Fruit fly (Drosophila melanogaster) S2 (cell line): Measurements from ENCODE around the gene CG33108.

Experiments used
- CG8478 ChIP-seq: fragments of >200 bp; optimal IDR thresholded peaks from 2 replicates; lab custom pipeline; 2018
- CTCF ChIP-seq, 2 experiments: fragments of >200 bp; optimal IDR thresholded peaks; 2 replicates each; lab custom pipeline; 2018

CG33108 gene

DNA sequence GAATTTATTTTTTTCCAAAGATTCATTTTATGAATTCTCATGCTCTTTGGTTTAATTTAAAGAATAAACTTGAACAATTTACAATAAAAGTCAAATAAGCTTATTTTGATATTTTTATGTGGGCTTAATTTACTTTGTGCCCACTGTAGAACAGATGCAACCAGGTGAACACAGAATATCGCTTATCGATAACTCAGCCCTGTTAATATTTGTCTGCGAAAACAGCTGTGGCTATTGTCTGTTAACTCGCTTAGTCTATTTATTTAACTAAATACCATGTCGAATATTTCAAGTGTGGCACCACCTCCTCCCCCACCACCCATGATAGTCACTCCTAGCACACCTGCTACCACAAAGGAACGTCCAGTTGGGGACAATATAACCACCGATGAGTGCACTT is at the start of gene CG33108:
TSS of gene CG33108 (plus strand) at position 200 of the 400 bp plus-strand sequence.
- TF ChIP-seq CTCF (optimal IDR thresholded peaks at IDR 0.05; lab: Kevin White, UChicago) = no peak
- no peak for TF ChIP-seq CG8478 (lab: Kevin White, UChicago)

DNA sequence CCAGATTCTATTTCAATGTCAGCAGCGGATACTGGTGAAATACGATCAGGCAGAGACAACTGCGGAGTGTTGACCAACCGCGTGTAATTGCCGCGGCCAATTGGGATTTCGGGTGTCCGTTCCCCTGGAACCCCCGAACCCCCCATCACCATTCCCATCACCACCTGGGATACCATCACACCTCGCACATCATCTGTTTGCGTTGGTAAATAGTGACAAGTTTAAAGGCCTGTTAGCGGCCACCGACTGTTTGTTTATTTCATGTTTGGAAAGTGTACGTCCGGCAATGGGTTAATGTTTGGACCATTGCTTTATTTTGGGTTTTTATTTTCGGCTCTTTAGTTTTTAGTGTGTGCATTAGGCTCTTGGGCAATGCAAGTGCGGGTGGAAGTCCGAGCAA is 48.5 kb upstream of the CG33108 start:
- TF ChIP-seq CTCF (optimal IDR thresholded peaks at IDR 0.05; lab: Kevin White, UChicago) (no peak), CG8478 (lab: Kevin White, UChicago) (no peak)

DNA sequence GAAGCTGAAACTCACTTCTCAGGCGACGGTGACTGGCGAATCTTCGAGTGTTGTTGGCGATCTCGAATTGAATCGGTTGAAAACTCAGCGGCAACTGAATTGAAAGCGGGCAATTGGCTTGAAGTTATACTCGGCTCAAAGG is 47.3 kb upstream of the CG33108 start, which contains the start of gene CG12268:
TSS of gene CG12268 (minus strand) at position 101 of the 142 bp plus-strand sequence.
- TF ChIP-seq CTCF (optimal IDR thresholded peaks at IDR 0.05; lab: Kevin White, UChicago) (no peak), CG8478 (lab: Kevin White, UChicago) (no peak)

DNA sequence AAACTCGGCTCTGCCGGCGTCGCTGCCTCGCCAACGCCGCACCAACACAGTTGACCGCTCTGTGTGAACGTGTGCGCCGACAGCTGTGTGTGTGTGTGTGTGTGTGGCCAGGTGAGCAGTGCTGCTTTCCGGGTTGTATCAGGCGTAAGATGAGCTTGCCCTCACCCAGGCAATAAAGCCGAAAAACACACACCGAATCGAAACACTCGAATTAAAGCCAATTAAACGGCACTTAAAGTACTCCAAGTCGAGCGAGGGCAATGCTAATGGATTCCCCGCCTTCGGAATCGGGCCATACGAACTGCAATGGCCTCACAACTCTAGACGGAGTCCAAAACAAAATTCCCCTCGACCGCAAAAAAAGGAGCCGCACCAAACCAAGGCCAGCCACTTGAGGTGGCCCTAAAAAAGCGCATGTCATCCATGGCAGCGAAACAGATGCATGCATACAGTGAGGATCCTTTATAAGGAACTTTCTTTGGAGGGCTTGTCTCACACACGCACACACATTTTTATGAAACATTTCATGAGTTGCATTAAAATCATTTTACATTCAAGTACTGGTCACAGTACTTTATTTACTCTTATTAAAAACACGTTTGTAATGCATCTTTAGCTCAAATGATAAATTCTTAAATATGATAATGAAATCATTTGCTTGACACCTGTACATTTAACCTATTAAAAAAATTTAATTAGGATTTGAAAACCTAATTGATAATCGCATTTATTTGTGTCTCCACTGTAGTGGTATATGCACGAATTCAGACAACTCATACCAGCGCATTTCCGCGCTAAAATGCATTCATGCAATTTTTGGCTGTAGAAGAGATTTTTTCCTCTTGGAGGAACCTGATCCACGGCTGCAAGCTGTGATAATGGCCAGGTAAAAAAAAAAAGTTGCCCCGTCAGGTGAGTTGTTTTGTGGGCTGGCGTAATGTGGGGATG is 46.7 kb upstream of the CG33108 start:
- TF ChIP-seq CG8478 (lab: Kevin White, UChicago) = no peak
- TF ChIP-seq CTCF (optimal IDR thresholded peaks at IDR 0.05; lab: Kevin White, UChicago) = no peak

DNA sequence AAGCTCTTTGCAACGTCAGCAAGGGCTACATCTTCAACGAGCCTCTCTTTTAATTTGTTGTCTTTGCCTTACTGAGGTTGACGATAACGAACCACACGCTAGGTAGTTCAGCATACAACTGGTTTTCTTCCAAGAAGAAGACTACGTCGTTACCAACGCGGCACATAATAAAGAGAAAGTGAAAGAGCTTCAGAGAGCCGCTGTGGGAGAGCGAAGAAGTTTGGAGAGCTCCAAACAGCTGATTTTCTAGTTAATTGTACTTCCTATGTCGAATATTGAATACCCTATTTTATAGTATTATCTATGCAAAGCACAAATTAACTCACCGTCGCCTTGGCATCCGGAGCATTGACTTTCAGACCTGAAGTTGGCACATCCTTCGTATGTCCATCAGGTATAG is 40.1 kb upstream of the CG33108 start:
- no peak for TF ChIP-seq CG8478 (lab: Kevin White, UChicago)
- no peak for TF ChIP-seq CTCF (optimal IDR thresholded peaks at IDR 0.05; lab: Kevin White, UChicago)

DNA sequence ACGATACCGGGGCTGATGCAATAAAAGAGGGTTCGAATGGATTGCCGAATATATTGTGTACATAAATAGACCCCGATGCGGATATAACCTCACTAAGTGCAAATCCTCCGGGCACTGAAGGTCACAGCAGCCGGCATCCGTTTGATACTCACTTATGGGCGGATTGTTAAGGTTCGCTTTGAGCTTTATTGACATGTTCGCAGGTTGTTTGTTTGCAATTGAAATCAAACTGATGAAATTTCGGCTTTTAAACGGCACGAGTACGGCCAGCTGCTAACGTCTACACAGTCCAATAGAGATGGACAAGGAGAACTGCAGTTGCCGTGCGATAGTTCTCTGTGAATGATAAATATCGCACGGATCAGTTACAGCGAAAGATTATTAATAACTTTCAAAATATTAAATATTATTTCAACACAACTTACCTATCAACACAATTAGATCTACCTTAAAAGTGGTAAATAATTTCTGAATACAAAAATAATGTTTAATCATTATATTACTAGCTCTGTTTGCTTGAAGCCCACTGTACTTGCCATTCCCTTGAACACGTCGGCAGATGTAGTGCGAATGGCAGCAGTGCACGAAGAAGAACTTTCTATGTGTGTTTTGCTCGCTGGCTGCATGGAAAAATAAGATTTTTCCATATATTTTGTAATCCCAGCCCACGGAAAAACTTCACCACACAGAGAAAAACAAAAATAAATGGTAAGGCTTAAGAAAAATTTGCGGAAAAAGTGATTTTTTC is 37.2 kb upstream of the CG33108 start, which contains the start of the genes GluProRS and AP-1sigma:
TSS of gene GluProRS (minus strand) at position 301 of the 748 bp plus-strand sequence.
TSS of gene AP-1sigma (plus strand) at position 561 of the 748 bp plus-strand sequence.
- TF ChIP-seq CG8478 (lab: Kevin White, UChicago) (no peak), CTCF (optimal IDR thresholded peaks at IDR 0.05; lab: Kevin White, UChicago) (no peak)

DNA sequence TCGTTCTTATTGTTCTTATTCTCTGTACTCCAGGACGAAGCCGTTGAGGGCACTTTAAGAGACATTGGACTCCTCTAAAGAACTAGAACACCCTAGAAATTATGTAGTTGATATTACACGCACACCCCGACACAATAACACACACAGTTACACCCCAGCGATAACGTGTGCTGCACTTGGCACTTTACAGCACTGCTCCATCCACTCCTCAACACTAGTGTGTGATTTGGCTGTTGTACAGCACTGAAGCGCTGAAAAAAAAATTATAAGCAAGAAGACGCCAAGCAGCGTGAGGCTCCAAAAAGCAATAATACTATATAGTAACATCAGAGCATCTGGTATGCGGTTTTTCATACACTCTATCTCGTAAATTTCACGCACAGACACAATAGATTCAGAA is 34.6 kb upstream of the CG33108 start:
- no peak for TF ChIP-seq CG8478 (lab: Kevin White, UChicago)
- no peak for TF ChIP-seq CTCF (optimal IDR thresholded peaks at IDR 0.05; lab: Kevin White, UChicago)

DNA sequence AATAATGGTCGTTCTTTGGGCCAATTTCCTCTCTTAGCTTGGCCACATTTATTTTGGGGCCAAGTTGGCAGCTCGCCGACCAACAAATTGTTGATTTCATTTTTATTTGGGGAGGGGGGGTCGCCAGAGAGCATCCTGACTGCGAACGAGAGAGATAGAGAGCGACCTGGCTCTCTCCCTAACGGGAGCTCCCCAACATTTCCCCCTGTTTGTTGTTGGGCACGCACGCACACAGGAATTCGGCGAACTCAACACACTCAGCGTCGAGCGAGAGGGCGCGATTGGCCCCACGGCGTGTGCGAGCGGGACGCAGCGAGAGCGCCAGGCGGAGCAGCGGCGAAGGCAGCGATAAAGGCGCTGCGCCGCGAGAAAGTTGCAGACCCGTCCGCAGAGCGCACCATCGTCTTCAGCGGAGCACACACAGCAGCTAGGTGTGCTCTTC is 32.7 kb upstream of the CG33108 start, which contains the start of gene CG31140:
TSS of gene CG31140 (plus strand) at position 400 of the 442 bp plus-strand sequence.
- no peak for TF ChIP-seq CG8478 (lab: Kevin White, UChicago)
- TF ChIP-seq CTCF (optimal IDR thresholded peaks at IDR 0.05; lab: Kevin White, UChicago) = no peak

DNA sequence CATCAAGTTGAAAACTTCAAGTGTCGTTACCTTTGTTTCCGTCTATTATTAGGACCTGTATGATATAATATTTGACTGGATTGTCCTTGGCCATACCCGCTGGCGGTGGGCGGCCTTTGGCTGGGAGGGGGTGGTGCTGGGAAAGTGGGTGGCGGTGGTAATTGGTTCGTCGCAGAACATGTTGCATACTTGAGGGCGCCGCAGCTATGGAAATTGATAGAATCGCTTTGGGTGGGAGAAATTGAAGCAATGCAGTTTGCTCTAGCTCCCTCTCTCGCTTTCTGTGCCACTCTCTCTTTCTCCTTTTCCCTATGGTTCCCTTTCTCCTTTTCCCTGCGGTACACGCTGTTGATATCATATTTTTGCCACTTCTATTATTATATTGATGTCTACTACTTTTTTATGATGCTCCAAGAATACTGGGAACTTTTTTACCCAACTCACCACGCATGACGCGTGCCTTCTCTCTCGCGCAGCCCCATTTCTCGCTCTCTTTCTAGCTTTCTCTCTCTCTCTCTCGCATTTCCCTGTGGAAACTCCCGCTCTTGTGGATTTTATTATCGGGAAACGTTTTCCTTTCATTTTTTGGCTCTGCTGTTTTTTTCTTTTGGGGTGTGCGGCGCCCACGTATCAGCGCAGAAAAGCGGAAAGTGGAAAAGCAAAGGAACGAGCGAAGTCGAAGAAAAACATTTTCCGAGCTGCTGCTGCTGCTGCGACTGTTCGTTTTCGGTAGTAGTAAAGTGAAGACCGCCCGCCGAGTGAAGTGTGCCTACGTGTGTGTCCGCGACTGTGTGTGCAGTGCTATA is 30.3 kb upstream of the CG33108 start:
- TF ChIP-seq CG8478 (lab: Kevin White, UChicago) = no peak
- TF ChIP-seq CTCF (optimal IDR thresholded peaks at IDR 0.05; lab: Kevin White, UChicago) = no peak

DNA sequence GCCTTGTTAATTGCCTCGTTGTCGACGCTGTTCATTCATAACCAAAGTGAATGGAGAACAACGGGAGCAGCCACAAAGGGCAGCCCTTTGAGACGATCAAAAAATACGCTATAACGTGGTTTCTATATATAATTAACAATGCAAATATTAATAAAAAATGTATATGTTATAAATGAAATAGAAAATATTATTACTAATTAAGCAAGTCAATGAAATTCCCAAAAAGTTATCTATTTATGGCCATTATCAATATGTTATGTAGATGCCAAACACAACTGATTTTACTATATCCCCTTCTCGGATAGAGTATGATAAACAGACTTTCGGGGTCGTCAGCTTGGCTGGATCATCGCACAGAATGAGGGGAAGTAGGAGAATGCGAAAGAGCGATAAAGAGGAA is 26.0 kb upstream of the CG33108 start:
- TF ChIP-seq CTCF (optimal IDR thresholded peaks at IDR 0.05; lab: Kevin White, UChicago) (no peak), CG8478 (lab: Kevin White, UChicago) (no peak)

DNA sequence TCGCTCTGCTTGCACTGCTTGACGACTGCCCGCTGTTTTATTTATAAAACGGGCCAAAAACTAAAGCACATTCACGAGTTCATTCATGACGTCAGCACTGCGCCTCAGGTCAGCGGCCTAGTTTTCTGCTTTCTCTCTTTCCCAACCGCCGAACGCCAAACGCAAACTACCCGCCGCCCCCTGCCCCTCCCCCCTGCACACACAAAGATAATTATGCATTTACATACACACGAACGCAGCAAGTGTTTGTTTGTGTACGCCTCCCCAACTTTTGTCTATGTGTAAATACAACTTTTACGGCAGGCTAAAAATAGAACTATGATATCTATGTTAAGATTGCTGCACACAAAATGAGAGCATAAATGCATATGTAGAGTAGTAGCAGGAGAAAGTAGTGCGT is 24.3 kb upstream of the CG33108 start:
- no peak for TF ChIP-seq CTCF (optimal IDR thresholded peaks at IDR 0.05; lab: Kevin White, UChicago)
- TF ChIP-seq CG8478 (lab: Kevin White, UChicago) = no peak

DNA sequence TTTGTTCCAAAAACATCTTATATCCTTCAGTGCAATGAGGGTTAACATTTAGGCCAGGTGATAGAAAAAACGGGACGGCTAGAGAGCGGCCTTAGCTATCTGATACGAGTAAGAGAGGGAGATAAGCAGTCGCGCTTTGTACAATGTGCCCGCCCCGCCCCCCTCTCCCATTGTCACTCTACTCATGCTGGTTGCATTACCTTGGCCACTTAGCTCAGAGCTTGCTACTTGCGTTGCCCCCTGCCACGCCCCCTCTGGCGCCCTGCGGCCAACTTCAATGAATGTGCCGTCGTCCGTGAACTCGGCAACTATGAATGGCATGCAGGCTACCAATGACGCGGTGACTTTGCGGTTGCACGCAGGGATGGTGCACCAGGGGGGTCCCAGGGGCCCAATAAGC is 23.7 kb upstream of the CG33108 start:
- TF ChIP-seq CG8478 (lab: Kevin White, UChicago) (no peak), CTCF (optimal IDR thresholded peaks at IDR 0.05; lab: Kevin White, UChicago) (no peak)

DNA sequence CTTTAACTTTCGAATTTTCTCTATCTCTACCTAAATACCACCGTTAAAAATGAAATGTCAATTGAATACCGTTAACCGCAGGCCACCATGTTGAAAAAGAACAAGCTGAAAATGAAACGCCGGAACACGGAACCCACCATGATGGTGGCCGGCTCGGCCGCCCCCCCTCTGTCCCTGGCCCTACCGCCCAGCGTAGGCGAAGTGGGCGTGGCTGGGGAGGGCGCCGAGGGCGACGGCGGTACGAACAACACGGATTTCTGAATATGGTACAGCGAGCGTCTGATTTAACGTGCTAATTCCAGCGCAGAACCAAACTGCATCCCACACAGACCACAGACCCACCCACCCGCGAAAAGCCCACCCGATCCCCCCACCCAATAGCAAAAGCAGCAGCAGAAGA is 13.8 kb upstream of the CG33108 start:
- TF ChIP-seq CTCF (optimal IDR thresholded peaks at IDR 0.05; lab: Kevin White, UChicago) (no peak), CG8478 (lab: Kevin White, UChicago) (no peak)

DNA sequence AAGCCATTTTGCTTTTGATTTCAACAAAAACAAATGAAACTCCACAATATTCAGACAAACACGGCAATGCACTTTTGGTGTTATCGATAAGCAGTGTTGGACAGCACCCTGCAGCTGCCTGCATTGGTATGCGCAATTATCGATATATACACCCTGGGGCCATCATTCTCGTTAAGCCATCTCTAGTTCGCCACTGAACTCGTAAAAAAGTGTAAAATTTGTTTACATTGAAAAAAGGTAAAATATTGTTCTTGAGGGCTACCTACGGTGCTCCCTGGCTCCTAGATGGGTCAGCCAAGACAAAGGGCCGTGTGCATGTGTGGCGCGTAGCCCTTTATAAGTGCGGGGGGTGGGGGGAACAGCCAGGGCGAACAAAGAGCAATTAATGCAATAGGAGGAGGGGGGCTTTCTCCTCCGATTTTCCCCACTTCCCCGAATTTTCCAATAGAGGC is 9.0 kb upstream of the CG33108 start, which contains the start of the genes CG13603 and CG5902:
TSS of gene CG13603 (minus strand) at position 91 of the 452 bp plus-strand sequence.
TSS of gene CG5902 (plus strand) at position 164 of the 452 bp plus-strand sequence.
- TF ChIP-seq CTCF (optimal IDR thresholded peaks at IDR 0.05; lab: Kevin White, UChicago) = peak in 1 of 2 experiments; percentile 5
- no peak for TF ChIP-seq CG8478 (lab: Kevin White, UChicago)
